Worm (Caenorhabditis elegans) whole organism, L4/young adult: ENCODE data around the gene nex-1.
"Not testable (repeated sequence)": the region's sequence is repeated elsewhere in the genome, so short reads cannot be mapped to it uniquely, and the experiment has no call there.

Experiments used
- W03F9.2 ChIP-seq: fragments of 150-350 bp; optimal IDR thresholded peaks from 2 replicates; lab custom pipeline; 2014; ENCODE audit warnings: missing biosample characterization, missing genetic modification characterization
- dao-5 ChIP-seq: sonication (generic microtip); optimal IDR thresholded peaks from 2 replicates; lab custom pipeline; 2016; ENCODE audit warnings: missing genotype, missing genetic modification characterization, moderate library complexity, missing compliant biosample characterization
- him-1 ChIP-seq: sonication (generic microtip); optimal IDR thresholded peaks from 2 replicates; lab custom pipeline; 2016; ENCODE audit warnings: missing genotype, missing genetic modification reagents, missing genetic modification characterization, missing compliant biosample characterization

DNA sequence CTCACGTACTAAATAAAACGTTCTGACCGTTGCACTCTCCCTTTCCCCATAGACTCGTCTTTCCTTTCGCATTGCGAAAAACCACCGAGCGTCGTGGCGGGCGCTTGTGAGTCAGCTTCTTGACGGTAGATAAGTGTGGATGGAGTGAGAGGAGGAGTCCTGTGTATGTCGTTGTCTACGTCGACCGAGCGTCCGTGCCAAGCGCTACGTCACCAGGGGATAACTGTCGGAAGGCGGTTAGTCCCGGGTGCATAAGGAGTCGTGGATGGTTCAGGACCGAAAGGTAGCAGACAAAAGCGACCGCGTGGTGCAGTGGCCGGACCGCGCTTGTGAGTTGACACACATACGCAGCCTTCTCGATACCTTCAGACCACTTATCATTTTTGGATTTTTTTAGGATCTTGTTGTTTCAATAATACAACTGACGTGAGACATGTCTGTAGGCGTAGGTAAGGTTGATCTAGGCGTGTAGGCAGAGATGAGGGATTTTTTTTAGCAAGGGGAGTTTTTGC lies 14.2 kb upstream of the nex-1 start:
- TF ChIP-seq him-1 (tag; lab: Kevin White, UChicago) = not testable (repeated sequence)
- TF ChIP-seq W03F9.2 (tag; lab: Kevin White, UChicago) (peak; percentile 46), dao-5 (tag; lab: Kevin White, UChicago) (peak; percentile 81)
